Fruit fly (Drosophila melanogaster): ENCODE data around the gene Seipin.
A peak's percentile ranks its signal among the peaks of the same experiment; 100 is the strongest.

The Seipin gene

DNA sequence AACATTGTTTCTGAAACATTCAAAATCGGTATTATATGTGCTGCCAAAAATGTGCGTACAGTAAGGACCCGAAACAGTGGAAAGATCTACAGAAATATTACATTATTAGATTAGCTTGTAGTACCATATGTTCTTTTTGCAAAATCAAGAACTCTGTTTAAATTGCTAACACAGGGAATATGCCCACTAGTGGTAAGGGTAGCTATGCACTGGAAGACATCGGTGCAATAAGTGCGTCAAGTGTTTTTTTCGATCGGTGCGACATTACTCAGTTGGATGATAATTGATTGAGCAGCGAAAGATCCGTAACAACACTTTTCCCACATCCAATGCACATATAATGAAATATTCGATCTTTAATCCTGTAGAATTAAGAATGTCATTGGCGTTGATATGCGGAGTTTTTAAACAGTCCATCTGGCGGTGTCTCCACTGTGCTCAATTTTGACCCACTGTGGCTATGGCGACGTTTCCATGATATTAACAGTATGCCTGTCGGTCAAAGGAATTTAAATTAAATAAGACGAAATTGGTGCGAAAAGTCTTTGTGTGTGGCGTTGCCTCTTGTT lies 15.6 kb downstream of the Seipin start (continued):
- TF ChIP-seq CG6854 (GFP tag; optimal IDR thresholded peaks at IDR 0.05) (no peak), Eip93F (GFP tag; optimal IDR thresholded peaks at IDR 0.05) (no peak), CG6792 (GFP tag; optimal IDR thresholded peaks at IDR 0.05) (no peak), Lpt (GFP tag; optimal IDR thresholded peaks at IDR 0.05) (no peak), CG8119 (GFP tag; IDR thresholded peaks at IDR 0.05) (no peak), spab (GFP tag; optimal IDR thresholded peaks at IDR 0.05) (peak; percentile 8), fd85E (GFP tag; optimal IDR thresholded peaks at IDR 0.05) (no peak), CG11762 (GFP tag; optimal IDR thresholded peaks at IDR 0.05; ENCODE audit: insufficient read depth) (no peak), CG32006 (GFP tag; optimal IDR thresholded peaks at IDR 0.05) (peak; percentile 44), achi (GFP tag; optimal IDR thresholded peaks at IDR 0.05) (peak; percentile 3), pdm3 (GFP tag; optimal IDR thresholded peaks at IDR 0.05) (peak; percentile 38), Gug (GFP tag; IDR thresholded peaks at IDR 0.05) (no peak), Ets96B (tag; optimal IDR thresholded peaks at IDR 0.05) (no peak), fkh (GFP tag; optimal IDR thresholded peaks at IDR 0.05) (no peak), CG34406 (GFP tag; optimal IDR thresholded peaks at IDR 0.05) (peak; percentile 10), topi (GFP tag; optimal IDR thresholded peaks at IDR 0.05) (peak; percentile 43), Smox (GFP tag; optimal IDR thresholded peaks at IDR 0.05) (peak; percentile 35), CG10631 (GFP tag; optimal IDR thresholded peaks at IDR 0.05) (no peak), Blimp-1 (GFP tag; optimal IDR thresholded peaks at IDR 0.05) (no peak), CG11902 (GFP tag; optimal IDR thresholded peaks at IDR 0.05) (no peak), CG10669 (GFP tag; optimal IDR thresholded peaks at IDR 0.05) (no peak), OdsH (GFP tag; optimal IDR thresholded peaks at IDR 0.05) (peak; percentile 34), vri (GFP tag; optimal IDR thresholded peaks at IDR 0.05) (peak; percentile 15), Eip78C (GFP tag) (peak; percentile 78), CG1621 (tag; optimal IDR thresholded peaks at IDR 0.05) (no peak), dac (GFP tag; optimal IDR thresholded peaks at IDR 0.05) (no peak), Sox15 (GFP tag; optimal IDR thresholded peaks at IDR 0.05) (no peak), CG15336 (GFP tag; IDR thresholded peaks at IDR 0.05) (no peak)

DNA sequence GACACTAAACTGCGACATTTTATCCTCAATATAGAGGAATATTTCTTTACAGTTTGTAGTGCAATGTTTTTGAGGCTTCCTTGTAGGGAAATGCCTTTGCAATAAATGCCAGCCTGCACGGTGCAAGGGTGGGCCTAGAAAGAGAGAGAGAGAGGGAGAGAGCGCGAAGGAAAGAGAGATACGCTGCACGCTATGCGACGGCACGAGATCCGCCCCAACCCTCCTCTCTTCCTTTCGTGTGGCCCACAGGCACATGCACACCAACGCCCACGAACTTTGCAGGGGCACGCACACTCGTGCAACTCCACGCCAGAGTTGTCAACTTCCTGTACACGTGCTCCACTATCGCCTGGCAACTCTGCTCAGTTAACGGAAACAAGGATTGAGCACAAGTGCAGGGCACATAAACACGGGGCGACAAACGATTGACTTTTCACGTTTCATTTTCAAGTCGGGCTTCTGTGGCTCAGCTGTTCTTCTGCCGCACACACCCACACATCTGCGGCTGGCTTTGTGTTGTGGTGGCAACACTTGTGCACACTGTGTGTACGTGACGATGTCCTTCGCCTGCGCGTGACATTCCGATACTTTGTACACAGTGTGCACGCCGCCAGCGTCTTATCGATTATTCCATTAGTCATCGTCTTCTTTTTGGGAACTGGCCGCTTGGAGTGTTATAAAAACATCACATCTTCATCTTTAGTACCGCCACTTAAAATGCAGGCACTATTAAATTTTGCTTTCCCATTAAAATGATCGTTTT lies 16.5 kb downstream of the Seipin start:
- no peak for TF ChIP-seq cyc (GFP tag; optimal IDR thresholded peaks at IDR 0.05)
- no peak for TF ChIP-seq CG32006 (GFP tag; optimal IDR thresholded peaks at IDR 0.05)
- no peak for TF ChIP-seq Met (GFP tag; optimal IDR thresholded peaks at IDR 0.05)
- no peak for TF ChIP-seq Ets21C (GFP tag; optimal IDR thresholded peaks at IDR 0.05)
- no peak for TF ChIP-seq Smox (GFP tag; optimal IDR thresholded peaks at IDR 0.05)
- no peak for TF ChIP-seq CG6276 (GFP tag; optimal IDR thresholded peaks at IDR 0.05)
- no peak for TF ChIP-seq fd59A (GFP tag; optimal IDR thresholded peaks at IDR 0.05)
- no peak for TF ChIP-seq CG34406 (GFP tag; optimal IDR thresholded peaks at IDR 0.05)
- 0 out of 3 replicates have a peak, but pooled peaks have one; percentile 15 for TF ChIP-seq eg (GFP tag; IDR thresholded peaks at IDR 0.05)
- TF ChIP-seq Sox14 (GFP tag; optimal IDR thresholded peaks at IDR 0.05), result no peak
- TF ChIP-seq fd85E (GFP tag; optimal IDR thresholded peaks at IDR 0.05), result no peak
- TF ChIP-seq pdm3 (GFP tag; optimal IDR thresholded peaks at IDR 0.05), result no peak
- TF ChIP-seq CG7368 (GFP tag; optimal IDR thresholded peaks at IDR 0.05), result no peak
- TF ChIP-seq achi (GFP tag; optimal IDR thresholded peaks at IDR 0.05), result no peak
- peak; percentile 21 to 63 for TF ChIP-seq ss (GFP tag; optimal IDR thresholded peaks at IDR 0.05)
- no peak for TF ChIP-seq Hr38 (GFP tag; optimal IDR thresholded peaks at IDR 0.05)
- peak; percentile 34 for TF ChIP-seq svp (GFP tag)

Data from whole organism, prepupa.